Worm (Caenorhabditis elegans) whole organism, early embryonic: ENCODE measurements around the gene srh-140.

Experiments used
- ama-1 ChIP-seq: fragments of 150-350 bp; optimal IDR thresholded peaks from 2 replicates; lab custom pipeline; 2014
- ceh-13 ChIP-seq: fragments of 200-800 bp; sonication (Bioruptor generic); optimal IDR thresholded peaks from 2 replicates; lab custom pipeline; 2018; ENCODE audit warnings: mild to moderate bottlenecking, missing genetic modification characterization, missing compliant biosample characterization
- ets-7 ChIP-seq: sonication (generic microtip); optimal IDR thresholded peaks from 2 replicates; lab custom pipeline; 2016; ENCODE audit warnings: missing genotype, missing genetic modification characterization, missing compliant biosample characterization
- flt-1 ChIP-seq: fragments of 200-800 bp; sonication (Bioruptor generic); IDR thresholded peaks from 2 replicates; pipeline ENCODE4 v1.3.6; 2022; ENCODE audit warnings: missing genetic modification characterization, missing compliant biosample characterization
- hnd-1 ChIP-seq: sonication (generic microtip); optimal IDR thresholded peaks from 2 replicates; lab custom pipeline; 2016; ENCODE audit warnings: missing genetic modification characterization, missing compliant biosample characterization
- tbx-11 ChIP-seq: fragments of 200-800 bp; sonication (Bioruptor generic); IDR thresholded peaks from 2 replicates; pipeline ENCODE4 v1.3.6; 2022; ENCODE audit warnings: missing genetic modification characterization, missing compliant biosample characterization
- tbx-37 ChIP-seq: fragments of 200-800 bp; sonication (Bioruptor generic); conservative IDR thresholded peaks from 2 replicates; pipeline ENCODE4 v1.3.6; 2022; ENCODE audit warnings: missing genetic modification reagents, missing genetic modification characterization, missing compliant biosample characterization
- tra-4 ChIP-seq: sonication (generic microtip); optimal IDR thresholded peaks from 2 replicates; lab custom pipeline; 2017; ENCODE audit warnings: missing genetic modification characterization, missing compliant biosample characterization

DNA sequence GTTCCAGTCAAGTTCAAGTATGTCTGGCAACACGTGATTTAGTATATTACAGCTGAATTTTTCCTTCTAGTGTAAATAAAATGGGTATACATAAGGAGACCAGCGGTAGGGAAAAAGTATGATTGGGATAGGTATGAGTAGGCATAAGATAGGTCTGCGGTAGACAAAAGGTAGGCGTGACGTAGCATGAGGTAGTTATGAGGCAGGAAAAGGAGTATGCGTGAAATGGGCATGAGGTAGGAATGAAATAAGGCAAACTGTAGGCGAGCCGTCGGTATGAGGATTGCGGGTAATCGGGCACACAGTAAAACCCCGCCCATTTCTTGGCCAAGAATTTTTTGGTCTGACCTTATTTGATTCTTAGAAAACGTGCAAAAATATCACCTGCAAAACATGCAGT is 557 bp upstream of the srh-140 start:
- TF ChIP-seq ets-7 (tag; lab: Kevin White, UChicago) (no peak), tra-4 (tag; lab: Kevin White, UChicago) (no peak), flt-1 (GFP tag; lab: Robert Waterston, UW) (no peak), tbx-37 (GFP tag; lab: Robert Waterston, UW) (no peak), ama-1 (lab: Kevin White, UChicago) (no peak), hnd-1 (tag; lab: Kevin White, UChicago) (no peak), tbx-11 (no peak), ceh-13 (GFP tag; lab: Kevin White, UChicago) (no peak)
